Fruit fly (Drosophila melanogaster) whole organism, prepupa: ENCODE results near the gene Tektin-C.

Experiments used
- CG6792 ChIP-seq: fragments of 200-800 bp; sonication (Bioruptor generic); optimal IDR thresholded peaks from 3 replicates; lab custom pipeline; 2016; ENCODE audit warnings: missing biosample characterization, missing genetic modification characterization
- OdsH ChIP-seq: fragments of 200-800 bp; sonication (Bioruptor generic); optimal IDR thresholded peaks from 3 replicates; lab custom pipeline; 2016; ENCODE audit warnings: missing biosample characterization, missing genetic modification characterization
- dsx ChIP-seq: fragments of 200-800 bp; optimal IDR thresholded peaks from 3 replicates; lab custom pipeline; 2019; ENCODE audit warnings: missing biosample characterization, mild to moderate bottlenecking, missing genetic modification characterization, moderate library complexity; ENCODE audit not compliant: poor library complexity, severe bottlenecking

DNA sequence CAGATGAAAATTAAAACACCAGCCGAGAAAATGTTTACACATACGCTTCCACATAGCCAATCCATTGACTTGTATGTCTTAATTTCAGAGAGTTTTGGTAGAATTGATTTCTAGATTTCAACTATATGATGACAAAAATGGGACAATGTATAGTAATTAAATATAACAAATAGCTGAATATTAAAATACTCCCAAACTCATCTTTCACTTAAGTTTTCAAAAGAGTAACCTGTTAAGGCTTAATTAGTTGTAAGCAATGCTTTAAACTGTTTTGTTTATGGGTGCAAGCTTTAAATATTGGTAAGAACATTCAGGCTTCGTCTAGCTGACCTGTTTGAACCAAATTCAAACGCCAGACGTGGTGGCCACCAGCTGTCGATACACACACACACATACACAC lies 32.3 kb upstream of the Tektin-C start:
- TF ChIP-seq OdsH (GFP tag; lab: Kevin White, UChicago), result no peak
- TF ChIP-seq CG6792, result no peak
- TF ChIP-seq dsx (GFP tag; lab: Kevin White, UChicago), result no peak
